Worm (Caenorhabditis elegans) whole organism, L2 larva: ENCODE results near the gene subs-4.

Source experiments
- C34F6.9 ChIP-seq: fragments of 150-350 bp; optimal IDR thresholded peaks from 2 replicates; lab custom pipeline; 2014; ENCODE audit warnings: missing biosample characterization, missing genetic modification characterization
- F13H6.1 ChIP-seq: sonication (generic microtip); optimal IDR thresholded peaks from 2 replicates; lab custom pipeline; 2016; ENCODE audit warnings: missing genetic modification characterization, missing compliant biosample characterization
- R02D3.7 ChIP-seq: fragments of 150-350 bp; optimal IDR thresholded peaks from 2 replicates; lab custom pipeline; 2014; ENCODE audit warnings: missing biosample characterization, missing genetic modification characterization
- Y55F3AM.14 ChIP-seq: fragments of 200-800 bp; sonication (Bioruptor generic); optimal IDR thresholded peaks from 2 replicates; lab custom pipeline; 2018; ENCODE audit warnings: mild to moderate bottlenecking, missing genetic modification characterization, missing compliant biosample characterization
- ZK546.5 ChIP-seq: sonication (generic microtip); optimal IDR thresholded peaks from 2 replicates; lab custom pipeline; 2017; ENCODE audit warnings: missing biosample characterization, missing genetic modification characterization
- alr-1 ChIP-seq: fragments of 150-350 bp; optimal IDR thresholded peaks from 2 replicates; lab custom pipeline; 2014; ENCODE audit warnings: missing biosample characterization, missing genetic modification characterization
- blmp-1 ChIP-seq: sonication (generic microtip); optimal IDR thresholded peaks from 2 replicates; lab custom pipeline; 2017; ENCODE audit warnings: missing genetic modification characterization, mild to moderate bottlenecking, missing compliant biosample characterization, antibody characterized with exemption, moderate library complexity; ENCODE audit not compliant: insufficient read depth
- ceh-16 ChIP-seq: fragments of 150-350 bp; optimal IDR thresholded peaks from 2 replicates; lab custom pipeline; 2014; ENCODE audit warnings: missing biosample characterization, missing genetic modification characterization
- ceh-82 ChIP-seq: fragments of 150-350 bp; optimal IDR thresholded peaks from 2 replicates; lab custom pipeline; 2014; ENCODE audit warnings: missing biosample characterization, missing genetic modification characterization
- crh-2 ChIP-seq: sonication (generic microtip); optimal IDR thresholded peaks from 2 replicates; lab custom pipeline; 2017; ENCODE audit warnings: missing biosample characterization, missing genetic modification characterization
- dmd-4 ChIP-seq: sonication (generic microtip); optimal IDR thresholded peaks from 2 replicates; lab custom pipeline; 2017; ENCODE audit warnings: missing biosample characterization, missing genetic modification characterization
- egl-27 ChIP-seq: sonication (generic microtip); optimal IDR thresholded peaks from 3 replicates; lab custom pipeline; 2017; ENCODE audit warnings: missing biosample characterization, missing genetic modification reagents, missing genetic modification characterization
- elt-1 ChIP-seq: fragments of 150-350 bp; optimal IDR thresholded peaks from 2 replicates; lab custom pipeline; 2014; ENCODE audit warnings: missing biosample characterization, missing genetic modification characterization
- elt-3 ChIP-seq: sonication (generic microtip); optimal IDR thresholded peaks from 2 replicates; lab custom pipeline; 2017; ENCODE audit warnings: missing biosample characterization, missing genetic modification characterization
- fos-1 ChIP-seq: fragments of 150-350 bp; optimal IDR thresholded peaks from 2 replicates; lab custom pipeline; 2014; ENCODE audit warnings: missing biosample characterization, missing genetic modification characterization
- gmeb-1 ChIP-seq: fragments of 150-350 bp; optimal IDR thresholded peaks from 2 replicates; lab custom pipeline; 2014; ENCODE audit warnings: missing biosample characterization, missing genetic modification characterization
- lin-11 ChIP-seq: fragments of 150-350 bp; sonication (generic microtip); optimal IDR thresholded peaks from 2 replicates; lab custom pipeline; 2014; ENCODE audit warnings: missing biosample characterization, missing genetic modification characterization, inconsistent platforms, mixed read lengths
- lin-13 ChIP-seq: fragments of 150-350 bp; optimal IDR thresholded peaks from 2 replicates; lab custom pipeline; 2014; ENCODE audit warnings: missing biosample characterization, missing genetic modification reagents, missing genetic modification characterization
- lsy-2 ChIP-seq, 2 experiments: fragments of 150-350 bp in 1 of 2; sonication (generic microtip) in 1 of 2; optimal IDR thresholded peaks; 2 replicates each; lab custom pipeline; 2014 to 2017; ENCODE audit warnings: missing biosample characterization in 2 of 2, missing genetic modification characterization in 2 of 2
- mab-5 ChIP-seq: fragments of 150-350 bp; optimal IDR thresholded peaks from 2 replicates; lab custom pipeline; 2014; ENCODE audit warnings: missing biosample characterization, missing genetic modification characterization
- nhr-10 ChIP-seq: sonication (generic microtip); optimal IDR thresholded peaks from 2 replicates; lab custom pipeline; 2017; ENCODE audit warnings: missing biosample characterization, missing genetic modification characterization
- nhr-11 ChIP-seq: fragments of 150-350 bp; optimal IDR thresholded peaks from 2 replicates; lab custom pipeline; 2014; ENCODE audit warnings: missing biosample characterization, missing genetic modification characterization
- nhr-12 ChIP-seq: fragments of 150-350 bp; optimal IDR thresholded peaks from 2 replicates; lab custom pipeline; 2014; ENCODE audit warnings: missing biosample characterization, missing genetic modification characterization
- nhr-129 ChIP-seq: fragments of 150-350 bp; optimal IDR thresholded peaks from 2 replicates; lab custom pipeline; 2014; ENCODE audit warnings: missing biosample characterization, missing genetic modification characterization
- nhr-21 ChIP-seq: fragments of 150-350 bp; optimal IDR thresholded peaks from 2 replicates; lab custom pipeline; 2014; ENCODE audit warnings: missing biosample characterization, missing genetic modification characterization
- nhr-237 ChIP-seq: fragments of 150-350 bp; optimal IDR thresholded peaks from 2 replicates; lab custom pipeline; 2014; ENCODE audit warnings: missing biosample characterization, missing genetic modification characterization
- nhr-25 ChIP-seq: fragments of 150-350 bp; sonication (generic microtip); optimal IDR thresholded peaks from 3 replicates; lab custom pipeline; 2014; ENCODE audit warnings: missing biosample characterization, missing genetic modification characterization
- sem-4 ChIP-seq: fragments of 150-350 bp; optimal IDR thresholded peaks from 2 replicates; lab custom pipeline; 2014; ENCODE audit warnings: missing biosample characterization, missing genetic modification reagents, missing genetic modification characterization
- sma-3 ChIP-seq: sonication (generic microtip); optimal IDR thresholded peaks from 2 replicates; lab custom pipeline; 2016; ENCODE audit warnings: missing genetic modification reagents, missing genetic modification characterization, missing compliant biosample characterization
- sma-9 ChIP-seq, 2 experiments: fragments of 150-350 bp in 1 of 2; sonication (generic microtip) in 1 of 2; optimal IDR thresholded peaks; 2 replicates each; lab custom pipeline; 2014 to 2016; ENCODE audit warnings: missing genetic modification characterization in 2 of 2, mild to moderate bottlenecking in 1 of 2, missing biosample characterization in 1 of 2, missing compliant biosample characterization in 1 of 2, missing genetic modification reagents in 1 of 2, moderate library complexity in 1 of 2
- snpc-4 ChIP-seq: fragments of 150-350 bp; optimal IDR thresholded peaks from 2 replicates; lab custom pipeline; 2014; ENCODE audit warnings: missing biosample characterization, missing genetic modification characterization
- unc-39 ChIP-seq: fragments of 150-350 bp; optimal IDR thresholded peaks from 2 replicates; lab custom pipeline; 2014; ENCODE audit warnings: missing biosample characterization, missing genetic modification characterization
- unc-55 ChIP-seq: fragments of 150-350 bp; sonication (generic microtip); optimal IDR thresholded peaks from 3 replicates; lab custom pipeline; 2014; ENCODE audit warnings: missing biosample characterization, missing genetic modification reagents, missing genetic modification characterization
- unc-62 ChIP-seq: fragments of 150-350 bp; optimal IDR thresholded peaks from 2 replicates; lab custom pipeline; 2014; ENCODE audit warnings: missing biosample characterization, missing genetic modification reagents, missing genetic modification characterization
- zag-1 ChIP-seq: fragments of 150-350 bp; optimal IDR thresholded peaks from 2 replicates; lab custom pipeline; 2014; ENCODE audit warnings: missing biosample characterization, missing genetic modification characterization
- ztf-11 ChIP-seq: sonication (generic microtip); optimal IDR thresholded peaks from 2 replicates; lab custom pipeline; 2017; ENCODE audit warnings: missing biosample characterization, missing genetic modification characterization

The subs-4 gene

DNA sequence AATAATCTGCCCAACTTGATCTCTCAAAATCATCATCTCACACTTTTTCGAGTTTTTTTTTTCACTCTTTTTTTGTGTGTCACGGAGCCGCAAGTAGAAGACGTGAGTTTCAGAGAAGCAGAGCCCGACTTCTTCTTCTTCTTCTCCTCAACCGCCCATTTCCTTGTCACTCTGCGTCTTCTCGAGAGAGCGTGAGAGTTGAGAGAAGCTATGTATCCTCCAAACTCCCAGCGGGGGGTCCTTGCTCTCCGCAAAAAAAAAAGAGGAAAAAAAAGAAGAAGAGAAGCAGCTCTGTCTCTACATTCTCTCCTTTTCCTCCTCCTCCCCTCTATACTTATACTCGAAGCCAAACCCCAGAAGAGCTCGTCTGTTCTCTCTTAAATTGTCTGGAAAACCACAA, 47.7 kb upstream of the subs-4 start (continued):
- TF ChIP-seq crh-2 (tag; lab: Kevin White, UChicago): peak; percentile 18
- no peak for TF ChIP-seq ceh-16 (tag; lab: Kevin White, UChicago)
- TF ChIP-seq lin-13: no peak
- TF ChIP-seq, all 48 proteins: peak for 9

DNA sequence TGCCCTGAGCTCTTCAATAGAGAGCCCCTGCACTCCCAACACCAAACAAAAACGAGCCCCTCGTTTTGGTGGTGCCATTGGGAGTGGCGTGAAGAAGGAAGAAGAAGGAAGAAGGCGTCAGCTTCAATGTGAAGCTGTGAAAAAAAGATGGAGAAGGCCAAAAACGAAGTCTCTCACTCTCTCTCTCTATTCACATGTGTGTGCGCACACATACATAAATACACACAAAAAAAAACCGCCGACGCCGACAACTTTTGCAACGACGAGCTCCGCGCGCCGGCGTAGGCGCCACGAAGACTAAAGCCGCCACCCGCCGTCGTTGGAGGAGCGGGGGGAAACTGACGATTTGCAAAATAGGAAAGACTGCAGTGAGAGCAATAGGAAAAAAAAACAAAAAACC, 46.0 kb upstream of the subs-4 start:
- TF ChIP-seq unc-39 (no peak), nhr-10 (tag; lab: Kevin White, UChicago) (no peak), nhr-21 (tag; lab: Kevin White, UChicago) (no peak), lsy-2 (tag; optimal IDR thresholded peaks at IDR 0.05; lab: Kevin White, UChicago) (peak in 1 of 2 experiments; percentile 25), Y55F3AM.14 (peak; percentile 22), dmd-4 (no peak), elt-1 (no peak), C34F6.9 (peak; percentile 25), sma-9 (GFP tag; optimal IDR thresholded peaks at IDR 0.05; lab: Kevin White, UChicago) (no peak), sma-9 (tag; optimal IDR thresholded peaks at IDR 0.05; lab: Kevin White, UChicago) (no peak), ztf-11 (no peak), mab-5 (tag; lab: Kevin White, UChicago) (no peak), unc-62 (GFP tag; lab: Kevin White, UChicago) (no peak), snpc-4 (tag; lab: Kevin White, UChicago) (no peak), fos-1 (tag; lab: Kevin White, UChicago) (no peak), unc-55 (peak; percentile 60)

DNA sequence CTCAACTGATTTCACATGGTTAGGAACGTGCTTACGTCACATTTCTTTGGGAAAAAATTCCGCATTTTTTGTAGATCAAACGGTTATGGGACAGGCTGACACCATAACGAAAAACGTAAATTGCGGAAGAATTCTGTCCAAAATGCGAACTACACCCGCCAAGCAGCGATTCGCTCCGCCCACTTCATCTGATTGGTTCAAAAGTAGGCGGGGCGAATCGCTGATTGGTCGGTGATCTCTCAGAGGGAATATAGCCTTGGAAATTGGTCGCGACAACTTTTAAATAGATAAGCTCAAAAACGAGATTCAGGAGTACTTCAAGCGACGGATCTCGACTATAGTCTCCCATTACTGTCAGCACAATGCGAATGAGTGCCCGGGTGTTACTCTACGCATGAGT, 44.4 kb upstream of the subs-4 start:
- TF ChIP-seq elt-1 (no peak), snpc-4 (tag; lab: Kevin White, UChicago) (no peak)

DNA sequence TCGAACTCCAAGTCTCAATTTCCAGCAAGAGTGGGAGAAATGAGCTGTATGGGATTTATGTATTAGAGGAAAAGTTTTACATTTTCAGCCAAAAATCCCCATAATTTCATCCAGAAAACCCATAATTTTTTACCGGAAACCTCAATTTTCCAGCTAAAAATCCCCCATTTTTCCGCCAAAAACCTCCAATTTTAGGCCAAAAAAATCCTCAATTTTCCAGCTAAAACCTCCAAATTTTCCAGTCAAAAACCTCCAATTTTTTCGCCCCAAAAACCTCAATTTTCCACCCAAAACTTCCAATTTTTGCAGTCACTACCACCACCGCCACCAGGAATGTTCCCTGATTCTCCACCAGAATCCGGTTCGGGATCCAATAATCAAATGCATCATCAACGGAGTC, 40.6 kb upstream of the subs-4 start:
- TF ChIP-seq fos-1 (tag; lab: Kevin White, UChicago) (no peak), dmd-4 (no peak), sem-4 (tag; lab: Kevin White, UChicago) (no peak), unc-39 (no peak), egl-27 (tag; lab: Kevin White, UChicago) (no peak), ZK546.5 (no peak), ceh-82 (no peak), snpc-4 (tag; lab: Kevin White, UChicago) (no peak), C34F6.9 (no peak), elt-3 (tag; lab: Kevin White, UChicago) (no peak), gmeb-1 (no peak), nhr-25 (tag; lab: Kevin White, UChicago) (no peak), lsy-2 (tag; optimal IDR thresholded peaks at IDR 0.05; lab: Kevin White, UChicago) (no peak), nhr-237 (tag; lab: Kevin White, UChicago) (no peak), R02D3.7 (no peak), ceh-16 (tag; lab: Kevin White, UChicago) (no peak), nhr-129 (tag; lab: Kevin White, UChicago) (no peak), Y55F3AM.14 (no peak)

DNA sequence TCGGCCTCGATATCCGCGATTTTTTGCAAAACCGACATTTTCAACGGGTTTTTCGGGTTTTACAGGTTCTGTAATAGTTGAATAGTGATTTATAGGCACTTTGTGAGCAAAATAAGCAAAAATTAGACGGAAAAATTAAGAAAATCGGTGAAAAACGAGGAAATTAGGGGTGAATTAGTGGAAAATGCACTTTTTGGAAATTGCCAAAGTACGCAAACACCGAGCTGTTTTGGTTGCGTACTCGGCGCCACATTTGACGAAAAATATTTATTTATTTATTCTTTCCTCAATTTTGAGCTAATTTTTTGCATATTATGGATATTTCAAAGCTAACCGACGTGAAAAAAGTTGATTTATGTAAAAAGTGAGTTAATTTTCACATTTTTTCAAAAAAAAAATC, 39.0 kb upstream of the subs-4 start, which contains the start of the genes T28D6.6 and pen-2:
Gene T28D6.6 (minus strand): TSS at position 68 of the 400 bp plus-strand sequence.
Gene pen-2 (plus strand): TSS at position 282 of the 400 bp plus-strand sequence.
- TF ChIP-seq unc-55 (peak; percentile 37), elt-3 (tag; lab: Kevin White, UChicago) (no peak), egl-27 (tag; lab: Kevin White, UChicago) (no peak), R02D3.7 (no peak), lin-11 (tag; lab: Kevin White, UChicago) (no peak), ceh-16 (tag; lab: Kevin White, UChicago) (no peak), fos-1 (tag; lab: Kevin White, UChicago) (no peak), nhr-21 (tag; lab: Kevin White, UChicago) (no peak), zag-1 (no peak), lin-13 (no peak), sem-4 (tag; lab: Kevin White, UChicago) (no peak), blmp-1 (tag; lab: Kevin White, UChicago) (no peak), nhr-25 (tag; lab: Kevin White, UChicago) (no peak), ceh-82 (no peak), sma-3 (no peak), unc-62 (GFP tag; lab: Kevin White, UChicago) (no peak), Y55F3AM.14 (no peak), snpc-4 (tag; lab: Kevin White, UChicago) (no peak), crh-2 (tag; lab: Kevin White, UChicago) (no peak), gmeb-1 (peak; percentile 27), ZK546.5 (no peak), nhr-129 (tag; lab: Kevin White, UChicago) (no peak), alr-1 (tag; lab: Kevin White, UChicago) (no peak), nhr-237 (tag; lab: Kevin White, UChicago) (no peak), lsy-2 (tag; optimal IDR thresholded peaks at IDR 0.05; lab: Kevin White, UChicago) (peak; percentile 41 to 45), nhr-11 (tag; lab: Kevin White, UChicago) (no peak), nhr-12 (tag; lab: Kevin White, UChicago) (no peak), C34F6.9 (peak; percentile 41), F13H6.1 (peak; percentile 19), ztf-11 (no peak), sma-9 (GFP tag; optimal IDR thresholded peaks at IDR 0.05; lab: Kevin White, UChicago) (no peak), sma-9 (tag; optimal IDR thresholded peaks at IDR 0.05; lab: Kevin White, UChicago) (no peak), nhr-10 (tag; lab: Kevin White, UChicago) (no peak), dmd-4 (no peak)
